In genomic region chr2L:16282077-16282471, dm6 we compare ENCODE assay signal across 4 fruit fly cellular contexts.
TF ChIP-seq lines count a peak whose summit lies in the region.

No protein-coding gene starts in this region.

- TF ChIP-seq CTCF in whole organism, embryonic (GFP tag; optimal IDR thresholded peaks at IDR 0.05; lab: Kevin White, UChicago): no peak

TF ChIP-seq in whole organism, embryonic, 481 proteins besides CTCF, POLR2A, EP300 and RAD21:
- TF ChIP-seq HmgZ (tag; optimal IDR thresholded peaks at IDR 0.05; lab: Kevin White, UChicago): no peak
- peak; percentile 44 for TF ChIP-seq crol (GFP tag; IDR thresholded peaks at IDR 0.05; lab: Robert Waterston, UW)
- TF ChIP-seq pfk (GFP tag; optimal IDR thresholded peaks at IDR 0.05; lab: Kevin White, UChicago): peak; percentile 24
- peak; percentile 82 for TF ChIP-seq twi (tag; optimal IDR thresholded peaks at IDR 0.05; lab: Kevin White, UChicago)
- TF ChIP-seq chinmo (GFP tag; IDR thresholded peaks at IDR 0.05; lab: Robert Waterston, UW; ENCODE audit: partially characterized antibody): 0 out of 4 replicates have a peak, but pooled peaks have one; percentile 23
- TF ChIP-seq CG3838 (GFP tag; optimal IDR thresholded peaks at IDR 0.05; lab: Kevin White, UChicago): no peak
- 0 out of 3 replicates have a peak, but pooled peaks have one; percentile 22 for TF ChIP-seq Opbp (GFP tag; IDR thresholded peaks at IDR 0.05; lab: Robert Waterston, UW; ENCODE audit: partially characterized antibody)
- peak; percentile 58 for TF ChIP-seq D (optimal IDR thresholded peaks at IDR 0.05; lab: Kevin White, UChicago)
- no peak for TF ChIP-seq D (GFP tag; optimal IDR thresholded peaks at IDR 0.05; lab: Kevin White, UChicago)
- TF ChIP-seq sd (tag; optimal IDR thresholded peaks at IDR 0.05; lab: Kevin White, UChicago): peak; percentile 13
- TF ChIP-seq ttk (GFP tag; IDR thresholded peaks at IDR 0.05; lab: Robert Waterston, UW): no peak

TF ChIP-seq in whole organism, prepupa, 60 proteins besides CTCF, POLR2A, EP300 and RAD21:
- TF ChIP-seq svp (GFP tag; lab: Kevin White, UChicago): no peak
- peak; percentile 1 for TF ChIP-seq CG6854 (GFP tag; optimal IDR thresholded peaks at IDR 0.05; lab: Kevin White, UChicago)
- TF ChIP-seq Eip78C (GFP tag; lab: Kevin White, UChicago): no peak
- no peak for TF ChIP-seq CG6792 (GFP tag; optimal IDR thresholded peaks at IDR 0.05; lab: Kevin White, UChicago)
- peak; percentile 21; the same call in 1 of the 3 replicates for TF ChIP-seq CG6163 (GFP tag; IDR thresholded peaks at IDR 0.05; lab: Robert Waterston, UW)
- no peak for TF ChIP-seq spab (GFP tag; optimal IDR thresholded peaks at IDR 0.05; lab: Kevin White, UChicago)
- TF ChIP-seq CG15336 (GFP tag; IDR thresholded peaks at IDR 0.05; lab: Robert Waterston, UW): no peak
- no peak for TF ChIP-seq fd85E (GFP tag; optimal IDR thresholded peaks at IDR 0.05; lab: Kevin White, UChicago)
- TF ChIP-seq Lpt (GFP tag; optimal IDR thresholded peaks at IDR 0.05; lab: Kevin White, UChicago): peak; percentile 5
- TF ChIP-seq Ets96B (tag; optimal IDR thresholded peaks at IDR 0.05; lab: Kevin White, UChicago): no peak
- no peak for TF ChIP-seq Eip75B (GFP tag; optimal IDR thresholded peaks at IDR 0.05; lab: Kevin White, UChicago)
- TF ChIP-seq CG8119 (GFP tag; IDR thresholded peaks at IDR 0.05; lab: Robert Waterston, UW): no peak
- peak; percentile 43 for TF ChIP-seq cyc (GFP tag; optimal IDR thresholded peaks at IDR 0.05; lab: Kevin White, UChicago)
- TF ChIP-seq Hr39 (GFP tag; optimal IDR thresholded peaks at IDR 0.05; lab: Kevin White, UChicago): peak; percentile 24
- peak; percentile 13 for TF ChIP-seq vri (GFP tag; optimal IDR thresholded peaks at IDR 0.05; lab: Kevin White, UChicago)

TF ChIP-seq in whole organism, pupa, 21 proteins besides CTCF, POLR2A, EP300 and RAD21:
- TF ChIP-seq fd96Ca (GFP tag; IDR thresholded peaks at IDR 0.05; lab: Robert Waterston, UW) (0 out of 3 replicates have a peak, but pooled peaks have one; percentile 30), CG4496 (GFP tag; IDR thresholded peaks at IDR 0.05; lab: Robert Waterston, UW) (0 out of 3 replicates have a peak, but pooled peaks have one; percentile 20), CG13204 (GFP tag; optimal IDR thresholded peaks at IDR 0.05; lab: Kevin White, UChicago) (no peak), gl (tag; optimal IDR thresholded peaks at IDR 0.05; lab: Kevin White, UChicago) (no peak), Pif1A (GFP tag; optimal IDR thresholded peaks at IDR 0.05; lab: Kevin White, UChicago) (no peak), Ets98B (GFP tag; IDR thresholded peaks at IDR 0.05; lab: Robert Waterston, UW) (0 out of 2 replicates have a peak, but pooled peaks have one; percentile 2), CG12605 (GFP tag; IDR thresholded peaks at IDR 0.05; lab: Robert Waterston, UW) (no peak), EcR (GFP tag; optimal IDR thresholded peaks at IDR 0.05; lab: Kevin White, UChicago) (peak; percentile 11)
TF ChIP-seq in whole organism, pupa: peak in this region for 4.

TF ChIP-seq in whole organism, wandering third instar larva, 38 proteins besides CTCF, POLR2A, EP300 and RAD21:
- no peak for TF ChIP-seq woc (GFP tag; optimal IDR thresholded peaks at IDR 0.05; lab: Kevin White, UChicago)
- peak; percentile 74 for TF ChIP-seq Hr83 (GFP tag; optimal IDR thresholded peaks at IDR 0.05; lab: Kevin White, UChicago; ENCODE audit: poor library complexity, severe bottlenecking)
- TF ChIP-seq Jra (GFP tag; optimal IDR thresholded peaks at IDR 0.05; lab: Kevin White, UChicago): no peak
- no peak for TF ChIP-seq ey (GFP tag; optimal IDR thresholded peaks at IDR 0.05; lab: Kevin White, UChicago)
- TF ChIP-seq HLH106 (tag; optimal IDR thresholded peaks at IDR 0.05; lab: Kevin White, UChicago): peak; percentile 23
- TF ChIP-seq pan (optimal IDR thresholded peaks at IDR 0.05; lab: Kevin White, UChicago): no peak
- no peak for TF ChIP-seq Dfd (GFP tag; optimal IDR thresholded peaks at IDR 0.05; lab: Kevin White, UChicago)
- peak; percentile 10 for TF ChIP-seq CG9705 (GFP tag; optimal IDR thresholded peaks at IDR 0.05; lab: Kevin White, UChicago)
- no peak for TF ChIP-seq jim (GFP tag; optimal IDR thresholded peaks at IDR 0.05; lab: Kevin White, UChicago)
- peak; percentile 26 for TF ChIP-seq rgr (GFP tag; optimal IDR thresholded peaks at IDR 0.05; lab: Kevin White, UChicago)
- no peak for TF ChIP-seq dl (GFP tag; optimal IDR thresholded peaks at IDR 0.05; lab: Kevin White, UChicago; ENCODE audit: insufficient read depth in 1 of 2, partially characterized antibody in 2 of 2)
- peak; percentile 4 for TF ChIP-seq psq (GFP tag; optimal IDR thresholded peaks at IDR 0.05; lab: Kevin White, UChicago)
- no peak for TF ChIP-seq sv (GFP tag; optimal IDR thresholded peaks at IDR 0.05; lab: Kevin White, UChicago)
- TF ChIP-seq brk (GFP tag; optimal IDR thresholded peaks at IDR 0.05; lab: Kevin White, UChicago): no peak
- no peak for TF ChIP-seq N (GFP tag; optimal IDR thresholded peaks at IDR 0.05; lab: Kevin White, UChicago)
- no peak for TF ChIP-seq br (GFP tag; optimal IDR thresholded peaks at IDR 0.05; lab: Kevin White, UChicago)
- TF ChIP-seq OdsH (GFP tag; optimal IDR thresholded peaks at IDR 0.05; lab: Kevin White, UChicago): no peak

Comparison
In these comparisons a context has a peak if more than half of its experiments do, and no peak if none do; other contexts are left out.
1. Of the 7 proteins assayed by ChIP-seq in both whole organism, embryonic and whole organism, prepupa: peak only in whole organism, embryonic: none; only in whole organism, prepupa: CG6854, Hr39 and Lpt; in both: none; in neither: 4.